Worm (Caenorhabditis elegans) whole organism, late embryonic: ENCODE results near the gene coh-3.

Experiments used
- sox-4 ChIP-seq: sonication (generic microtip); optimal IDR thresholded peaks from 2 replicates; lab custom pipeline; 2017; ENCODE audit warnings: mild to moderate bottlenecking, missing genetic modification characterization, inconsistent platforms, missing compliant biosample characterization
- tbx-7 ChIP-seq: sonication (generic microtip); optimal IDR thresholded peaks from 2 replicates; lab custom pipeline; 2016; ENCODE audit warnings: missing genotype, missing genetic modification characterization, missing compliant biosample characterization
- unc-42 ChIP-seq: sonication (generic microtip); optimal IDR thresholded peaks from 2 replicates; lab custom pipeline; 2016; ENCODE audit warnings: missing genotype, missing genetic modification characterization, missing compliant biosample characterization
- unc-55 ChIP-seq: sonication (generic microtip); optimal IDR thresholded peaks from 2 replicates; lab custom pipeline; 2017; ENCODE audit warnings: missing biosample characterization, missing genetic modification reagents, missing genetic modification characterization

DNA sequence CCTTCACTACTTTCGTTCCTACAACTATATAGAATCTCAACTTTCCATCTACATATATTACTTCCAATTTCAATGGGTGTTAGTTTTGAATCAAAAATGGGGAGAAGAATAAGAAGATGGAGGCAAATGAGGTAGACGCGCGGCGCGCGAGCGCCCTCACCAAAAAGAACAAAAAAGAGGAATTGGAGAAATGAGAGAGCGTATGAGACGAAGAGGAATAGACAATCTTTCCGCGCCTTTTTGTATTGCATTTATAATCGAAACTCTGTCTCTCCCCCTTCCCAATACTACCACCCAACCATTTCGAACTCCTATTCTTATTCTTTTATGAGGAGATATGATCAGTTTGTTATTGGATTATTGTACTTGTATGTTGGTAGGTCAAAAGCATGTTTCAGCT is 43.3 kb downstream of the coh-3 start:
- no peak for TF ChIP-seq unc-42 (tag; lab: Kevin White, UChicago)
- TF ChIP-seq sox-4 (tag; lab: Kevin White, UChicago) = no peak
- TF ChIP-seq tbx-7 (tag; lab: Kevin White, UChicago) = no peak
- TF ChIP-seq unc-55 (GFP tag; lab: Kevin White, UChicago) = no peak
